Fruit fly (Drosophila melanogaster) whole organism, prepupa: ENCODE results near the gene MYPT-75D.

ENCODE experiments used
- CG10631 ChIP-seq: fragments of 200-800 bp; sonication (Bioruptor generic); optimal IDR thresholded peaks from 2 replicates; lab custom pipeline; 2016; ENCODE audit warnings: missing biosample characterization, missing genetic modification characterization
- CG10669 ChIP-seq: fragments of 200-800 bp; sonication (Bioruptor generic); optimal IDR thresholded peaks from 3 replicates; lab custom pipeline; 2018; ENCODE audit warnings: missing biosample characterization, mild to moderate bottlenecking, missing genetic modification characterization, moderate library complexity
- CG11762 ChIP-seq: fragments of 200-800 bp; sonication (Bioruptor generic); optimal IDR thresholded peaks from 3 replicates; lab custom pipeline; 2016; ENCODE audit warnings: missing biosample characterization, missing genetic modification characterization; ENCODE audit not compliant: insufficient read depth
- CG15336 ChIP-seq: fragments of 200-800 bp; sonication (Bioruptor generic); IDR thresholded peaks from 2 replicates; pipeline ENCODE4 v1.3.6; 2022; ENCODE audit warnings: missing biosample characterization, missing genetic modification characterization
- CG3032 ChIP-seq: fragments of 200-800 bp; optimal IDR thresholded peaks from 2 replicates; lab custom pipeline; 2019; ENCODE audit warnings: missing biosample characterization, mild to moderate bottlenecking, missing genetic modification characterization, moderate library complexity
- CG31627 ChIP-seq: fragments of 200-800 bp; sonication (Bioruptor generic); optimal IDR thresholded peaks from 3 replicates; lab custom pipeline; 2016; ENCODE audit warnings: missing biosample characterization, missing genetic modification characterization
- CG32006 ChIP-seq: fragments of 200-800 bp; sonication (Bioruptor generic); optimal IDR thresholded peaks from 3 replicates; lab custom pipeline; 2017; ENCODE audit warnings: missing biosample characterization, mild to moderate bottlenecking, missing genetic modification characterization
- CG3919 ChIP-seq: fragments of 200-800 bp; sonication (Bioruptor generic); optimal IDR thresholded peaks from 3 replicates; lab custom pipeline; 2016; ENCODE audit warnings: missing biosample characterization, missing genetic modification characterization
- CG4318 ChIP-seq: fragments of 200-800 bp; sonication (Bioruptor generic); optimal IDR thresholded peaks from 3 replicates; lab custom pipeline; 2017; ENCODE audit warnings: missing biosample characterization, mild to moderate bottlenecking, missing genetic modification characterization
- CG6163 ChIP-seq: fragments of 200-800 bp; sonication (Bioruptor generic); IDR thresholded peaks from 3 replicates; pipeline ENCODE4 v1.3.6; 2022; ENCODE audit warnings: missing biosample characterization, missing genetic modification characterization
- CG6792 ChIP-seq: fragments of 200-800 bp; sonication (Bioruptor generic); optimal IDR thresholded peaks from 3 replicates; lab custom pipeline; 2016; ENCODE audit warnings: missing biosample characterization, missing genetic modification characterization
- CG6854 ChIP-seq: fragments of 200-800 bp; sonication (Bioruptor generic); optimal IDR thresholded peaks from 2 replicates; lab custom pipeline; 2017; ENCODE audit warnings: missing biosample characterization, mild to moderate bottlenecking, missing genetic modification characterization
- CG7368 ChIP-seq: fragments of 200-800 bp; sonication (Bioruptor generic); optimal IDR thresholded peaks from 3 replicates; lab custom pipeline; 2016; ENCODE audit warnings: missing biosample characterization, missing genetic modification characterization
- CG8119 ChIP-seq: fragments of 200-800 bp; sonication (Bioruptor generic); IDR thresholded peaks from 3 replicates; pipeline ENCODE4 v1.3.6; 2022; ENCODE audit warnings: missing biosample characterization, missing genetic modification characterization
- CG8319 ChIP-seq: fragments of 200-800 bp; sonication (Bioruptor generic); optimal IDR thresholded peaks from 3 replicates; lab custom pipeline; 2016; ENCODE audit warnings: missing biosample characterization, missing genetic modification characterization
- CG8632 ChIP-seq: fragments of 200-800 bp; sonication (Bioruptor generic); optimal IDR thresholded peaks from 3 replicates; lab custom pipeline; 2016; ENCODE audit warnings: missing biosample characterization, missing genetic modification characterization
- Eip75B ChIP-seq: fragments of 200-800 bp; sonication (Bioruptor generic); optimal IDR thresholded peaks from 3 replicates; lab custom pipeline; 2016; ENCODE audit warnings: missing biosample characterization, missing genetic modification characterization
- Eip78C ChIP-seq: fragments of 200-800 bp; sonication (Bioruptor generic); peaks from one replicate; lab custom pipeline; 2016; ENCODE audit warnings: missing biosample characterization, missing genetic modification characterization
- Ets21C ChIP-seq: fragments of 200-800 bp; sonication (Bioruptor generic); optimal IDR thresholded peaks from 3 replicates; lab custom pipeline; 2016; ENCODE audit warnings: missing biosample characterization, missing genetic modification characterization
- Ets96B ChIP-seq: fragments of 200-800 bp; optimal IDR thresholded peaks from 2 replicates; lab custom pipeline; 2019; ENCODE audit warnings: missing biosample characterization, mild to moderate bottlenecking, missing genetic modification characterization, moderate library complexity
- Hr39 ChIP-seq: fragments of 200-800 bp; sonication (Bioruptor generic); optimal IDR thresholded peaks from 2 replicates; lab custom pipeline; 2016; ENCODE audit warnings: missing biosample characterization, missing genetic modification characterization
- Hr4 ChIP-seq: fragments of 200-800 bp; sonication (Bioruptor generic); optimal IDR thresholded peaks from 3 replicates; lab custom pipeline; 2016; ENCODE audit warnings: missing biosample characterization, missing genetic modification characterization
- Met ChIP-seq: fragments of 200-800 bp; sonication (Bioruptor generic); optimal IDR thresholded peaks from 3 replicates; lab custom pipeline; 2016; ENCODE audit warnings: missing biosample characterization, missing genetic modification characterization
- OdsH ChIP-seq: fragments of 200-800 bp; sonication (Bioruptor generic); optimal IDR thresholded peaks from 3 replicates; lab custom pipeline; 2016; ENCODE audit warnings: missing biosample characterization, missing genetic modification characterization
- Sox102F ChIP-seq: fragments of 200-800 bp; sonication (Bioruptor generic); optimal IDR thresholded peaks from 2 replicates; lab custom pipeline; 2016; ENCODE audit warnings: missing biosample characterization, mild to moderate bottlenecking, missing genetic modification characterization
- Sox14 ChIP-seq: fragments of 200-800 bp; sonication (Bioruptor generic); optimal IDR thresholded peaks from 3 replicates; lab custom pipeline; 2016; ENCODE audit warnings: missing biosample characterization, missing genetic modification characterization
- achi ChIP-seq: fragments of 200-800 bp; sonication (Bioruptor generic); optimal IDR thresholded peaks from 3 replicates; lab custom pipeline; 2016; ENCODE audit warnings: missing biosample characterization, missing genetic modification characterization
- cyc ChIP-seq: fragments of 200-800 bp; sonication (Bioruptor generic); optimal IDR thresholded peaks from 3 replicates; lab custom pipeline; 2016; ENCODE audit warnings: missing biosample characterization, missing genetic modification characterization
- dsx ChIP-seq: fragments of 200-800 bp; optimal IDR thresholded peaks from 3 replicates; lab custom pipeline; 2019; ENCODE audit warnings: missing biosample characterization, mild to moderate bottlenecking, missing genetic modification characterization, moderate library complexity; ENCODE audit not compliant: poor library complexity, severe bottlenecking
- esn ChIP-seq: fragments of 200-800 bp; sonication (Bioruptor generic); optimal IDR thresholded peaks from 2 replicates; lab custom pipeline; 2016; ENCODE audit warnings: missing biosample characterization, mild to moderate bottlenecking, missing genetic modification characterization, moderate library complexity
- fd59A ChIP-seq: fragments of 200-800 bp; sonication (Bioruptor generic); optimal IDR thresholded peaks from 2 replicates; lab custom pipeline; 2017; ENCODE audit warnings: missing biosample characterization, mild to moderate bottlenecking, missing genetic modification characterization, missing genetic modification reagents
- fd85E ChIP-seq: fragments of 200-800 bp; sonication (Bioruptor generic); optimal IDR thresholded peaks from 3 replicates; lab custom pipeline; 2016; ENCODE audit warnings: missing biosample characterization, missing genetic modification characterization
- lz ChIP-seq: fragments of 200-800 bp; sonication (Bioruptor generic); optimal IDR thresholded peaks from 3 replicates; lab custom pipeline; 2016; ENCODE audit warnings: missing biosample characterization, missing genetic modification characterization
- pdm3 ChIP-seq: fragments of 200-800 bp; sonication (Bioruptor generic); optimal IDR thresholded peaks from 3 replicates; lab custom pipeline; 2016; ENCODE audit warnings: missing biosample characterization, missing genetic modification characterization
- spab ChIP-seq: fragments of 200-800 bp; sonication (Bioruptor generic); optimal IDR thresholded peaks from 2 replicates; lab custom pipeline; 2017; ENCODE audit warnings: missing biosample characterization, mild to moderate bottlenecking, missing genetic modification characterization, missing genetic modification reagents
- ss ChIP-seq, 2 experiments: fragments of 200-800 bp; sonication (Bioruptor generic); optimal IDR thresholded peaks; 2 replicates in 1 of 2; 3 replicates in 1 of 2; lab custom pipeline; 2017 to 2018; ENCODE audit warnings: mild to moderate bottlenecking in 2 of 2, missing biosample characterization in 2 of 2, missing genetic modification characterization in 2 of 2, moderate library complexity in 1 of 2
- svp ChIP-seq: fragments of 200-800 bp; sonication (Bioruptor generic); peaks from one replicate; lab custom pipeline; 2016; ENCODE audit warnings: missing biosample characterization, missing genetic modification characterization
- topi ChIP-seq: fragments of 200-800 bp; sonication (Bioruptor generic); optimal IDR thresholded peaks from 3 replicates; lab custom pipeline; 2016; ENCODE audit warnings: missing biosample characterization, missing genetic modification characterization
- vri ChIP-seq: fragments of 200-800 bp; sonication (Bioruptor generic); optimal IDR thresholded peaks from 3 replicates; lab custom pipeline; 2016; ENCODE audit warnings: missing biosample characterization, mild to moderate bottlenecking, missing genetic modification characterization

MYPT-75D gene

DNA sequence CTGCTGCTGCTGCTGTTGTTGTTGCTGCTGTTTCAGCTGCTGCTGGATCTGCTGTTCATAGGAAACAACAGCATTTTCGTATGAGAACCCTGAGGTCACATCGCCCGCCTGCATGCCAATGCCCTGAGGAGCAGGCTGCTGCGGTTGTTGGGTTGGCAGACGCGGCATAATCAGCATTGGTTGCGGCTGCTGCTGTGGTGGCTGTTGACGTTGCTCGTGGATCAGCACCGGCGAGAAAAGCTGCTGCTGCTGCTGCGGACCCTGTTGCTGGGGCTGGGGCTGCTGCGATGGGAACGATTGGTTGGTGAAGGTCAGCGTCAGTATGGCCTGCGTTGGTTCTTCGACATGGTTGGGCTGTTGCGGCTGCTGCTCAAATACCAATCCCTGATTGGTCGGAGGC, 44.1 kb downstream of the MYPT-75D start:
- no peak for TF ChIP-seq Hr39
- TF ChIP-seq CG8119 (GFP tag; lab: Robert Waterston, UW), result no peak
- TF ChIP-seq svp, result peak; percentile 94
- TF ChIP-seq CG10631 (GFP tag; lab: Kevin White, UChicago), result no peak
- no peak for TF ChIP-seq lz (GFP tag; lab: Kevin White, UChicago)

DNA sequence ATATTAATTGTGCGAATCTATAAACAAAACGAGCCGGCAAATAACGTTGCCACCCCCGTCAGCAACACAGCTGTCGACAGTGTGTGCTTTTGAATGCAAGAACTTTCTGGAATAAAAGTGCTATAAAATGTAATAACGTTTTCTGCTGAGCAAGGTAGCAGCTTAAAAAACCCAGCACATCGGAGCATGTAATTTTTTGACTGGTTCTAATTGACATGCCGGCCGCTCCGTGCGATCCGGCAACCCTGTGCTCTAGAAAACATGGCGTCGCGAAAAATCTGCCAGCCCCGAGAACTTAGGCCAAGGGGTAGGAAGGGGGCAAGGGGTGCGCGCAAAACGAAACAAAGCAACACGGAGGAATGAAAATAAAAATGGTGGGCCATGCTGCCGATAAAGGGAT, 46.4 kb downstream of the MYPT-75D start:
- TF ChIP-seq cyc (peak; percentile 34), Sox102F (no peak), CG7368 (GFP tag; lab: Kevin White, UChicago) (no peak), Eip78C (peak; percentile 63), fd59A (GFP tag; lab: Kevin White, UChicago) (no peak), achi (GFP tag; lab: Kevin White, UChicago) (peak; percentile 80), Ets96B (tag; lab: Kevin White, UChicago) (no peak), CG3032 (tag; lab: Kevin White, UChicago) (peak; percentile 21), fd85E (GFP tag; lab: Kevin White, UChicago) (no peak), CG15336 (GFP tag; lab: Robert Waterston, UW) (peak; percentile 10; the same call in 1 of the 2 replicates), CG4318 (no peak), CG6792 (GFP tag; lab: Kevin White, UChicago) (peak; percentile 48), CG8119 (GFP tag; lab: Robert Waterston, UW) (0 out of 3 replicates have a peak, but pooled peaks have one; percentile 23), Sox14 (GFP tag; lab: Kevin White, UChicago) (peak; percentile 92), Hr4 (GFP tag; lab: Kevin White, UChicago) (no peak), esn (GFP tag; lab: Kevin White, UChicago) (peak; percentile 57), topi (peak; percentile 35), CG3919 (peak; percentile 48), Eip75B (peak; percentile 63), CG6163 (GFP tag; lab: Robert Waterston, UW) (peak; percentile 35; the same call in 2 of the 3 replicates), svp (peak; percentile 82), CG6854 (no peak), CG31627 (GFP tag; lab: Kevin White, UChicago) (peak; percentile 35), dsx (GFP tag; lab: Kevin White, UChicago) (peak; percentile 37), lz (GFP tag; lab: Kevin White, UChicago) (peak; percentile 61), CG8632 (GFP tag; lab: Kevin White, UChicago) (peak; percentile 24)

DNA sequence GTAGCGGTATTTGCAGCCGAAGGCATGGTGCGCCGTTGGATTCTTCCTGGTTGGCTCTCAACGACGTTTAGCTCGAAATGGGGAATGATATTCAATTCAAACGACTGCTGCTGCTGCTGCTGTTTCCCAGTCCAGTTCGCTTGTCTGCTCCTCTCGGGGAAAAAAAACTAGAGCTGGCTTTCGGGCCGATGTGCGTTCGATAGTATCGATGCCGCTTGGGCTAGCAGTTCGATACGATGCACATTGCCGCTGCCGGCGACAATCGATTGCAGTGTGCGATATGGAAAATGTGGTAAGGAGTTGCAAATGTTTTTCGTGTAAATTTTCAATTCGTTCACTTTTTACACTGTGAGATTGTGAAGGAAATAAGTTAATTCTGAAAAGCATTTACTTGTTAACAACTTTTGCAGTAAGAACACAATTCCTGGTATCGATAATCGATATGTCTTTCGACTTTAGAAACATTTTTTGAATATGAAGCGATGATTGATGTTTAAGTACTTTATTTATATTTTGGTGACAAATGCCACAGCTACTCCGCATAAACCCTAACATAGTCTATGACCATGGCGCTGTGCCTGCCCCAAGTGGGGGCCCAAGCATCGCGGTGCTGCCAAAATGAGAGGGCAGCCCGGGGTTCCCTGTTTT, 47.4 kb downstream of the MYPT-75D start, which contains the start of gene Capr:
Gene Capr (minus strand): TSS at position 339 of the 648 bp plus-strand sequence.
- TF ChIP-seq CG4318 (no peak), CG31627 (GFP tag; lab: Kevin White, UChicago) (peak; percentile 45), spab (no peak), CG32006 (GFP tag; lab: Kevin White, UChicago) (no peak), Sox14 (GFP tag; lab: Kevin White, UChicago) (peak; percentile 44), pdm3 (GFP tag; lab: Kevin White, UChicago) (no peak), fd85E (GFP tag; lab: Kevin White, UChicago) (no peak), CG6854 (peak; percentile 23), Eip78C (peak; percentile 51), CG11762 (GFP tag; lab: Kevin White, UChicago) (no peak), CG6163 (GFP tag; lab: Robert Waterston, UW) (peak; percentile 43; the same call in 2 of the 3 replicates), vri (GFP tag; lab: Kevin White, UChicago) (no peak), CG8319 (GFP tag; lab: Kevin White, UChicago) (no peak), fd59A (GFP tag; lab: Kevin White, UChicago) (no peak), topi (peak; percentile 45), CG10669 (GFP tag; lab: Kevin White, UChicago) (no peak), Met (peak; percentile 37), dsx (GFP tag; lab: Kevin White, UChicago) (peak; percentile 5), OdsH (GFP tag; lab: Kevin White, UChicago) (peak; percentile 20), CG3032 (tag; lab: Kevin White, UChicago) (peak; percentile 29), ss (GFP tag; optimal IDR thresholded peaks at IDR 0.05; lab: Kevin White, UChicago) (peak in 1 of 2 experiments; percentile 14), Ets21C (GFP tag; lab: Kevin White, UChicago) (peak; percentile 34), CG3919 (peak; percentile 67), lz (GFP tag; lab: Kevin White, UChicago) (peak; percentile 50), cyc (peak; percentile 40), svp (peak; percentile 61), esn (GFP tag; lab: Kevin White, UChicago) (peak; percentile 64), Hr39 (peak; percentile 19)
